Worm (Caenorhabditis elegans) whole organism, L2 larva: ENCODE measurements around the gene C25A6.1.

Experiments used
- R02D3.7 ChIP-seq: fragments of 150-350 bp; optimal IDR thresholded peaks from 2 replicates; lab custom pipeline; 2014; ENCODE audit warnings: missing biosample characterization, missing genetic modification characterization
- alr-1 ChIP-seq: fragments of 150-350 bp; optimal IDR thresholded peaks from 2 replicates; lab custom pipeline; 2014; ENCODE audit warnings: missing biosample characterization, missing genetic modification characterization
- ama-1 ChIP-seq: fragments of 150-350 bp; optimal IDR thresholded peaks from 2 replicates; lab custom pipeline; 2018; ENCODE audit warnings: inconsistent platforms
- egl-27 ChIP-seq: sonication (generic microtip); optimal IDR thresholded peaks from 3 replicates; lab custom pipeline; 2017; ENCODE audit warnings: missing biosample characterization, missing genetic modification reagents, missing genetic modification characterization
- fos-1 ChIP-seq: fragments of 150-350 bp; optimal IDR thresholded peaks from 2 replicates; lab custom pipeline; 2014; ENCODE audit warnings: missing biosample characterization, missing genetic modification characterization
- gmeb-1 ChIP-seq: fragments of 150-350 bp; optimal IDR thresholded peaks from 2 replicates; lab custom pipeline; 2014; ENCODE audit warnings: missing biosample characterization, missing genetic modification characterization
- lin-13 ChIP-seq: fragments of 150-350 bp; optimal IDR thresholded peaks from 2 replicates; lab custom pipeline; 2014; ENCODE audit warnings: missing biosample characterization, missing genetic modification reagents, missing genetic modification characterization
- lin-39 ChIP-seq: fragments of 150-350 bp; optimal IDR thresholded peaks from 2 replicates; lab custom pipeline; 2014; ENCODE audit warnings: missing biosample characterization, missing genetic modification reagents, missing genetic modification characterization
- mdl-1 ChIP-seq, 2 experiments: fragments of 150-350 bp in 1 of 2; sonication (generic microtip) in 1 of 2; optimal IDR thresholded peaks; 2 replicates each; lab custom pipeline; 2017; ENCODE audit warnings: missing biosample characterization in 2 of 2, missing genetic modification characterization in 2 of 2
- nhr-25 ChIP-seq: fragments of 150-350 bp; sonication (generic microtip); optimal IDR thresholded peaks from 3 replicates; lab custom pipeline; 2014; ENCODE audit warnings: missing biosample characterization, missing genetic modification characterization
- nhr-77 ChIP-seq: fragments of 150-350 bp; optimal IDR thresholded peaks from 2 replicates; lab custom pipeline; 2014; ENCODE audit warnings: missing biosample characterization, missing genetic modification characterization
- peb-1 ChIP-seq: fragments of 150-350 bp; optimal IDR thresholded peaks from 2 replicates; lab custom pipeline; 2014; ENCODE audit warnings: missing biosample characterization, missing genetic modification characterization
- sma-3 ChIP-seq: sonication (generic microtip); optimal IDR thresholded peaks from 2 replicates; lab custom pipeline; 2016; ENCODE audit warnings: missing genetic modification reagents, missing genetic modification characterization, missing compliant biosample characterization

ce11 chrV:5372118-5372517 is 36.2 kb upstream of the C25A6.1 start, which contains the start of gene C35A11.3:
- TF ChIP-seq mdl-1 (tag; optimal IDR thresholded peaks at IDR 0.05; lab: Kevin White, UChicago) (no peak), gmeb-1 (tag; lab: Kevin White, UChicago) (no peak), lin-13 (GFP tag; lab: Kevin White, UChicago) (no peak), egl-27 (tag; lab: Kevin White, UChicago) (no peak), lin-39 (tag; lab: Kevin White, UChicago) (no peak), nhr-77 (tag; lab: Kevin White, UChicago) (no peak), sma-3 (GFP tag; lab: Kevin White, UChicago) (no peak), alr-1 (tag; lab: Kevin White, UChicago) (no peak), peb-1 (tag; lab: Kevin White, UChicago) (no peak), ama-1 (lab: Kevin White, UChicago) (no peak), R02D3.7 (tag; lab: Kevin White, UChicago) (no peak), fos-1 (tag; lab: Kevin White, UChicago) (no peak), nhr-25 (tag; lab: Kevin White, UChicago) (no peak)
